Fruit fly (Drosophila melanogaster): ENCODE measurements around the gene vn.

vn gene

DNA sequence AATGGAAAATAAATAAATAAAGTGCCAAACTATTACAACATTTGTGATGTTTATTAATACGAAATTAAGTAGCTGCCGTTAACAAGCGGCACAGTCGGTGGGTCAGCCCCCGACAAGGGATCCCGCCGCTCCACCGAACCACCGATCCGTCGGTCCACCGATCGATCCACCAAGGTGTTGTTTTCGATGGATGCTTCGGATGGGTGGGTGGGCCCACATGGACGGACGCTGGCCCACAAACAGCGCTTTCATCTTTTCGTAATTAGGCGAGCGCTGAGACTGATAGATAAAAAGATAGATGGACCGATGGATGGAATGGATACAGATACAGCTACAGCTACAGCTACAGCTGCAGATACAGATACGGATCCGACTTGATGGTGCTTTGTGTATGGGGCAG lies 17.2 kb downstream of the vn start:
- TF ChIP-seq CTCF (optimal IDR thresholded peaks at IDR 0.05) (no peak), CG8478 (optimal IDR thresholded peaks at IDR 0.05) (no peak)

DNA sequence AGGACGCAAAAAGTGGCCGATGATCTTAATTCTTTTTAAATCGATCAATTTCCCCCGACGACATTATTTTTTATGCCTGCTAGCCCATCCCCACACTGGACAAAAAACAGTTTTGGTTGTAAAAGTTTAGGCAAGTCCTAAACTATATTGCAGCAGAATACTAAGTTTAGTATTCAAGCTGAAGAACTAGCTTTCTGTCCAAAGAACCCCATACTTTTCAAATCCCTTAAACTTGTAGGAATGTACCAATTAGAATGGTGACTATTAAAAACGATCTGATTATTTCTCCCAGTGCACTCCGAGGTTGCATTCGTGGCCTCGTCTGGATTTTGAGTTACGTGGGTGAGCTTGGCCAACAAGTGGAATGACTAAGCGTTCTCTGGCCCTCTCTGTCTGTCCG lies 20.0 kb downstream of the vn start:
- TF ChIP-seq CG8478 (optimal IDR thresholded peaks at IDR 0.05) (no peak), CTCF (optimal IDR thresholded peaks at IDR 0.05) (no peak)

DNA sequence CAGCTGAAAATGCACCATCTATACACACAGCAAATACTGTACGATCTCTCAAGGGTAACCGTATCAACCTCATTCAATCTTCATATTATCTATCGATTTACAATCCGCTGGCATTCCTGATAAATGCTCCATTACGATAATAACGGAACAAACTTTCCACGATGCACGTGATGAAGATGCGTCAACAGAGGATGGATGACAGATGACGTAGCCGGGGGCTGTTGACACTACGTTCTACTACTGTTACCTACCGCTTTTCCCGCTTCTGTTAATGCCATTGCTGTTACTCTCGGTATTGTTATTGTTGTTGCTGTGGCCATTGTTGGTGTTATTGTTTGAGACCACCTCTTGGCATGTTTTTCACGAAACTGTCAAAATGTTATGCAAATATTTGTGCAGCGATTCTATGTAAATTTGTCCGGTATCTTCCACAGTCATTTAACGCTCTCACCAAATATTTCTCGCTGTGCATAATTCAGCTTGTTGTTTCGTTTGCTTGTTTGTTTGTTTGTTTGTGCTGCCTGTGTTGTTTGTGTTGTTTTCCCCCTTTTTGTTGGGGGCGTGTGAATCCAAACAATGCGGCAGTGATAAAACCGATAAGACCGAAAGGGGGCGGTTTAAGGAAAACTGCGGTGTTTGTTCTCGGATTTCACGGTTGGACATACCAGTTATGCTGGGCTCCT lies 21.6 kb downstream of the vn start:
- no peak for TF ChIP-seq CG8478 (optimal IDR thresholded peaks at IDR 0.05)
- no peak for TF ChIP-seq CTCF (optimal IDR thresholded peaks at IDR 0.05)

DNA sequence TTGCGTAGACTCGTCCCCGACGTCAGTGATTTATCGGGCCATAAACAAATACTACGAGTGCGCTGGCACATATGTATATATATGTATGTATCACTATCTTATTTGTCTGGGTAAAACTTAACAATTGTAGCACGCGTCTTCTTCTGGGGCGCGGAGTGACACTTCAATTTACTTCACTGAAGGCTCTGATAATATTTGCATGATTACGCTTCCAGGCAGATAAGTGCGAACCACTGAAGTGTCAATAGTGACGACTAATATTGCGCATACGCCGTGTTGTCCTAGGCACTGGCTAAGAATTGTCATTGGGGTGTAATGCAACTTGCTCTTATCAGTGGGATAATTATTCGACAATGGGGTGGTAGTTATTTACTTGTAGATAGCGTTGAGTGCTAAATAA lies 24.0 kb downstream of the vn start:
- TF ChIP-seq CTCF (optimal IDR thresholded peaks at IDR 0.05) (no peak), CG8478 (optimal IDR thresholded peaks at IDR 0.05) (no peak)

DNA sequence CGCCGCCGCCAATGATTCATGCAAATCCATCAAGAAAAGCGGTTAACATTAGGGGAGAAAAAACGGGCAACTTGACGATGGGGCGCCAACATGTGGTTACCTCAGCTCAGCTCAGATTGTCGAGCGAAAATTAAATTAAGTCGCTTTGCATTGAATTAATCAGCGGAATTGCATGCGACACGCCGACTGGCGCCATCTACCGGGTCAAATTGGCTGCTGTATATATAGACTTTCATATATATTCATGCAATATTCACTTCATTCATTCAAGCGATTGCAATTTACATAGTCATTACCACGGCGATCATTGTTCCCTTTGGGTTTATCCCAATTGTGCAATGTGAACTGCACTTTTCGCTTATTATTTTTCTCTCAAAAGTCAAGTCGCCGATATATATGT lies 24.7 kb downstream of the vn start:
- TF ChIP-seq CG8478 (optimal IDR thresholded peaks at IDR 0.05) (no peak), CTCF (optimal IDR thresholded peaks at IDR 0.05) (peak; percentile 65 to 69)

DNA sequence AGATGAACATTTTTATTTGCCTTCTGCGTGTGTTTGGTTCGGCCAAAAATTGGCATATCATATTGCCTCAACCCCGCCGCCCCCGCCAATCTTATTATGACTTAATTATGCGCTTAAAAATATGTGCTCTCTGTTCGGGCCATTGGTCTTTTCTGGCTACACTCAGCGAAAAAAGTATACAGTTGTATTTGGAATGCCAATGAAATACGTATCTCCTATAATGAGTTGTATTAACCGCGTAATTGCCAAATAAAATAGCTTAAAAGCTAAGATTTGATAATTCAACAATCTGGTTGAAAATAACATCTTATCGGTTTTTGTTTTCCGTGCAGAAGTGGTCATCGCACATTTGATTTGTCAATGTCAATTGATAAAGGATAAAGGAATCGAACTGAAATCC lies 25.4 kb downstream of the vn start:
- no peak for TF ChIP-seq CTCF (optimal IDR thresholded peaks at IDR 0.05)
- TF ChIP-seq CG8478 (optimal IDR thresholded peaks at IDR 0.05): no peak

DNA sequence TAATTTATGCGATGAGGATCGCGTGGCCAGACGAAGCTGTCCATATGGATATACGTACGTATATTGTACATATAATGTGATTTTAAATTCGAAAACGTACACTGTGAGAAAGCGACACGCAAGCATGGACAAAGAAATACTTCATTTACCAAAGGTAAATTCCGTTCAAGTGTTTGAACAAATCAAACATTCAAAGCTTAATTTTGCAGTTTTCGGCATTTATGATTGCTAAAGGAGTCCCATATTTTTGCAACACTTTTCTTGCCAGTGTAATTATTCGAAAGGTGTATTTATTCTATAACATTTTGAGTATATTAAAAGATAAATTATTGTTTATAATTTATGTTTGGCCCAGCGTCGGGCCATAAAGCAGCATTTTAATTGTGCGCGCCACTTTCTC lies 26.2 kb downstream of the vn start:
- no peak for TF ChIP-seq CG8478 (optimal IDR thresholded peaks at IDR 0.05)
- no peak for TF ChIP-seq CTCF (optimal IDR thresholded peaks at IDR 0.05)

DNA sequence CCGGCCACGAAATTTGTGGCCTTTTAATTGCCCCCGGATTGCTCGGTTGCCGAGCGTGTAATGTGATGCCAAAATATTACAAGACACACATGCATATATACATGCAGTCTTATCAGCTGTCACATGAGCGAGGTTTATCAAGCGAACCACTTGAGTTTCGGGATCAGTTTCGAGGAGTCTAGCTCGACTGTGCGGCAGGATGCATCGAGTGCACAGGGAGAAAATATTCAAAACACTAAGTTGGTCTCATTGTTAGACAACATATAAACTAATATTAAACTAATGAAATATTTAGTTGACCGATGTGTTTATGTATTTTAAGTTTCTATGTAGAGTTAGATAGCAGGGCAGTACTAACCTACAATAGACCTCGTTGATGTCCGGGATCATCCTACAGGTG lies 28.3 kb downstream of the vn start:
- no peak for TF ChIP-seq CG8478 (optimal IDR thresholded peaks at IDR 0.05)
- no peak for TF ChIP-seq CTCF (optimal IDR thresholded peaks at IDR 0.05)

DNA sequence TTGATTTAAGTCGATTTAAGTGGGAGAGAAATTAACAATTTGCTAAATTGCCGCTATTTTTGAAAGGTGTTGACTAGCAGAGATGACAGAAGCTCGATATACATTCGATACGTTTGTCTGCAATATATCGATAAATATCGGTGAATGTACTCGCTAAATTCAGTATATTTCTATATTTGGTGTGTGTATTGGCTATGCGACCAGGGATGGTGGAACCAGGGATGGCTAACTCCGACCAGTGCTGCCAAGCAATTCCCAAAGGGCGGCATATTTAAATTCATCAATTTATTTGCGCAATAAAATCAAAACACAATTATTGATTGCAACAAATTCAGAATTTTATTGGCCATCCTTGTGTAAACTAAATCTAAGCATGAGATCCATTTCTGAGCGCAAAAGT lies 32.4 kb downstream of the vn start, which contains the start of gene mad2:
TSS of gene mad2 (minus strand) at position 78 of the 400 bp plus-strand sequence.
- no peak for TF ChIP-seq CG8478 (optimal IDR thresholded peaks at IDR 0.05)
- peak; percentile 42 to 64 for TF ChIP-seq CTCF (optimal IDR thresholded peaks at IDR 0.05)

DNA sequence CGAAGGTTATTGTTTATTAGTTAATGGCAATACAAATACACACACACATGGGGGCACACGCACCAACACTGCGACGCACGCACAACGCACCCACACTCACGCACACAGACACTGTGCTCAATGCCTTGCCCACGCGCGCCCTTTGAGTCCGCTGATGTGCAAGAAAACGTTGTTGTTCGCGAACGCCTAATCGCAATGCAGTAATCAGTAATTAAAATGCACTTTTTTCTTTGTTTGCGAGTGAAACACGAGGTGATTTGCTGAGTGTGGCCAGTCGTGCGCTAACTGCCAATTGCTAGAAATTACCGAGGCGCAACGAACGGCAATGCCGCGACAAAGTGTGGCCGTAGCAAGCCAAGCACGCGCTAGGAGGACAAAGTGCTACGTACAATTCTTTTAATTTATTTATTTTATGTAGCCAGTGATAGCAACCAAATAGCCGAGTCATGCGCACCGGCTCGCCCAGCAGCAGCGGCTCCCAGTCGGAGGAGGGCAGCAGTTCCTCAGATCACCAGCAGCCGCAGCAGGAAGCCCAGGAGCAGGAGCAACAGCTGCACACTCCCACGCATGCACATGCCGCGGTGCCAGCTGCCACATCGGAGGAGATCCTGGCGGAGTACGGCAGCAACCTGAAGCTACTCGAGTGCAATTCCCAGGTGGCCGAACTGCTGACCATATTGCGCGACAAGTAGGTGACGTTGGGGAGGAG lies 34.7 kb downstream of the vn start, which contains the start of the genes S6k and kri:
TSS of gene S6k (minus strand) at position 299 of the 709 bp plus-strand sequence.
TSS of gene kri (plus strand) at position 341 of the 709 bp plus-strand sequence.
- no peak for TF ChIP-seq CG8478 (optimal IDR thresholded peaks at IDR 0.05)
- peak; percentile 0 to 18 for TF ChIP-seq CTCF (optimal IDR thresholded peaks at IDR 0.05)

DNA sequence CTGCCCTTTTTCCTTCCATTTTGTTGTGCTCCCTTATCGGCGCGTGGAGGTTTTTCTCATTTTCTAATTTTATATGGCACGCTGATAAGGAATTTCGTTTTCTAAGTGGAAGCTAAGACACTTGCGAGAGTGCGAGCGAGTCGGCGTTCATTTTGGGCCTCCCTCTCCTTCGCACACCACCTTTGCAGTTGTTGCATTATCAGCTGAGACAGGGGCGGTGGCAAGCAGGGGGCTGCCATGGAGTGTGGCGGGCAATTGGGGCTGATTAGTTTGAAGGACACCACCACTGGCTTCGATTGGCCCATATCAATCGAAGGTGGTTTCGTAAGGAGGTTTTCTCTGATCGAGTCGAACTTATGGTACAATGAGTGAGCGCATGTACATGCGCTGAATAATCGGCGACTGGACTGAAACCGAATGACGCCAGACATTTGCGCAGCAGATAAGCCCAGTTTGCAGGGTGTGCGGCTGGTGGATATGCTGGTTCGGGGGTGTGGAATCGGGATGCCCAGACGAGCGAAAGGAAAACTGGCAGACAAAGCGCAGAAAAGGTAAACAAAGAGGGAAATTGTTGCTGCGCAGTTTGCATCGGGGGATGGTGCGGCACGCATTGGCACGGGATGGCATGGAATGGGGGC lies 35.7 kb downstream of the vn start:
- TF ChIP-seq CTCF (optimal IDR thresholded peaks at IDR 0.05) (no peak), CG8478 (optimal IDR thresholded peaks at IDR 0.05) (no peak)

DNA sequence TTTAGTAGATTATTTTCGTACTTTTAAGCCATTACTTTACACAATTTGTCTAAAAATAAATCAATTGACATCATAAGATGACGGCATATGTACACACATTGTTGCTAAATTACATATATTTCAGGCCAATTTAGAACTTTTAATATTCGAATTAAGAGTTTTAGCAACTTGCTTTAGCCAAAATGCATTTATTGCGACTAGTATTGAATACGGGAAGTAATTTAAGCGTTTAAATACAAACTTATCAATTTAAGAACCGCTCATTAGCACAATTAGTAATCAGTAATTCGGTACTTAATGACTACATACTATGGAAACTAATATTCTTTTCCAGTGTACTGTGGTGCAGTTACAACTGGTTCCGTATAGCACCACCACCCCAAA lies 36.3 kb downstream of the vn start:
- TF ChIP-seq CTCF (optimal IDR thresholded peaks at IDR 0.05) (no peak), CG8478 (optimal IDR thresholded peaks at IDR 0.05) (no peak)

DNA sequence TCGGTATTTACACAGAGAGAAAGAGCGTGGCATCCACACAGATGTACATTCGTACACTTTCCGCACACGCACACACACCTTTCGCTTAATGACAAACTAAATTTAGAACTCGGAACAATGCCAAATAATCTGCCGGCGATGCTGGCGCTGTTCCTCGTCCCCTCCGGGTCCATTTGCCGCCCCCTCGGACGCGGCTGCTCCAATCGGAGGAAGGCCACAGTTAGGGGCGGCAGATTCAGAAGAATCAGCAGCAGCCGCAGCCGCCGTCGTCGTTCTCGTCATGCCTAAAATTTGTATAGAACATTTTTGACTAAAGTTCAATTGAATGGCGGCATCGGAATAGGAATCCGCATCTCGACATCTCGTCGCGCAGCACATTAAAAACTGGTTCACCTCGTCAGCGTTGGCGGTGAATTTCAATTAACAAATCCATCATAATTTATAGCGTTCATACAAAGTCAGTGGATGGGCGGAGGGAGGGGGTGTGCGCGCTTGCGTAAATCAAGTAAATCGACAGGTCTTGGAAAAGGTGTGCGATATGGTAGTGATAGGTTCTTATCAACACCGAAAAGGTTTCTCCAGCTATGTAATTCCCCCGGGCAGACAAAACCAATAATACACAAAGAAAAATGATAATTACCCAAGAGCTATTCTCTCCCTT lies 36.8 kb downstream of the vn start:
- no peak for TF ChIP-seq CTCF (optimal IDR thresholded peaks at IDR 0.05)
- no peak for TF ChIP-seq CG8478 (optimal IDR thresholded peaks at IDR 0.05)

DNA sequence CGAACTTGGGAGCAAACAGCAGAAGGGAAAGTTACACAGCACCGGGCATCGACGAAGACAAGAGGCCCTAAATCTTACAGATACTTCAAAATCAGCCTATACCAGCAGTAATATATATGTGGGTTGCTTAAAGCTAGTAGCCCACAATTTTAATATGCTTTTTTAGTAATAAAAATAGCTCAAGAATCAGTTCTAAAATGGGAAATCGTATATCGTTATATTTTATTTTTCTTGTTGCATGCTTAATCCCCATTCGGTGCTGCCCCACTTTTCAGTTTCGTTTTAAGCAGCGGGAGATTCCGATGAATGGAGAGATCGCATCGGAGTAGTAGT lies 37.4 kb downstream of the vn start:
- TF ChIP-seq CTCF (optimal IDR thresholded peaks at IDR 0.05) (no peak), CG8478 (optimal IDR thresholded peaks at IDR 0.05) (no peak)

DNA sequence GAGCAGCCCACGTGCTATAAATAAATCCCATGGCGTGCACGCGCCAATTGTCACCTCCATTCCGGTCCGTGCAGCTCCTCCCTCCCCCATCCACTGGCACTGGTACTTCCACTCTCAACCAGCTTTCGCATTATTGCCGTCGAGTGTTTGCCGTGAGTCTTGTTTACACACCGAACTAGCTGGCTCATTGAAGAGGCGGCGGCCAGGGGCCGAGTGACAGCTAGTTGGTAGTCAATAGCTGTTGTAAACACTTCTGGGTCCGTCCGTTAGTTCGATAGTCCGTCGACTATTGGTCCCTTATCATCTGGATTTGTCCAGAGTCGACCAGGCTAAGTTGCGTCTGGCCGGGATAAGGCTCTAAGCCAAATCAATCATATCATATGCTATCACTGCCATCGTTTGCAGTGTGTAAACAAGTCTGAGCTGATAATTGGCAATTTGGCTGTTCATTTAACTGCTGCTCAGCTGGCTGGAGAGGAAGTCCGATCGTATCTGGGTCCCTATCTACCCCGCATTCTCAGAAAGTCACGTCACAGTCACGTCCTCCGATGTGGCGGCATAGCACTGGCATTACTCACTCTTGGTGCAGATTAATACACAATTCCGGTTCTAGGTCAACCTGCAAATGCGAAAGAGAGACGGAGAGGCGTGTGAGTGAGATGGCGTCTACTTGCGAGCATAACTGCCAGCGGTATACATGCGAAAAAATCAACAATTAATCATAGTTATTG lies 37.9 kb downstream of the vn start:
- TF ChIP-seq CG8478 (optimal IDR thresholded peaks at IDR 0.05) (no peak), CTCF (optimal IDR thresholded peaks at IDR 0.05) (no peak)

Data from S2 (cell line).